Fruit fly (Drosophila melanogaster): Measurements from ENCODE around the gene CG33644.

Gene CG33644

dm6 chr2L:13509533-13510240, 22.2 kb upstream of the CG33644 start:
- TF ChIP-seq CG1832 (GFP tag; optimal IDR thresholded peaks at IDR 0.05) (peak; percentile 11), HmgD (GFP tag; optimal IDR thresholded peaks at IDR 0.05) (no peak), Trl (optimal IDR thresholded peaks at IDR 0.05) (no peak), Trl (GFP tag; optimal IDR thresholded peaks at IDR 0.05) (no peak), cwo (GFP tag; optimal IDR thresholded peaks at IDR 0.05) (no peak), schlank (tag; optimal IDR thresholded peaks at IDR 0.05) (no peak), CG3281 (GFP tag; optimal IDR thresholded peaks at IDR 0.05) (no peak), insv (GFP tag; optimal IDR thresholded peaks at IDR 0.05) (no peak), jigr1 (GFP tag; IDR thresholded peaks at IDR 0.05) (no peak), dmrt11E (tag; optimal IDR thresholded peaks at IDR 0.05) (no peak), Pdp1 (GFP tag; optimal IDR thresholded peaks at IDR 0.05) (peak in 1 of 2 experiments; percentile 15), Med (GFP tag) (peak; percentile 60), CG4424 (GFP tag; optimal IDR thresholded peaks at IDR 0.05) (no peak), pan (optimal IDR thresholded peaks at IDR 0.05) (no peak), pan (GFP tag; optimal IDR thresholded peaks at IDR 0.05 in 1 of 2, IDR thresholded peaks at IDR 0.05 in 1 of 2) (no peak), CG17802 (tag; optimal IDR thresholded peaks at IDR 0.05) (no peak), sd (tag; optimal IDR thresholded peaks at IDR 0.05) (no peak), B-H2 (GFP tag; optimal IDR thresholded peaks at IDR 0.05) (no peak), Ada2b (GFP tag; IDR thresholded peaks at IDR 0.05) (no peak), Ravus (GFP tag; IDR thresholded peaks at IDR 0.05) (no peak), Neu2 (GFP tag; optimal IDR thresholded peaks at IDR 0.05; ENCODE audit: borderline replicate concordance) (no peak), Ets65A (GFP tag) (peak; percentile 66), CG17361 (GFP tag; IDR thresholded peaks at IDR 0.05) (no peak), zen2 (GFP tag; IDR thresholded peaks at IDR 0.05; ENCODE audit: partially characterized antibody) (no peak), unpg (GFP tag; optimal IDR thresholded peaks at IDR 0.05) (no peak), sens-2 (GFP tag; IDR thresholded peaks at IDR 0.05) (no peak), chinmo (GFP tag; IDR thresholded peaks at IDR 0.05; ENCODE audit: partially characterized antibody) (0 out of 4 replicates have a peak, but pooled peaks have one; percentile 13), dysf (GFP tag; IDR thresholded peaks at IDR 0.05) (0 out of 3 replicates have a peak, but pooled peaks have one; percentile 15), grau (tag; optimal IDR thresholded peaks at IDR 0.05) (no peak), knrl (GFP tag; IDR thresholded peaks at IDR 0.05; ENCODE audit: partially characterized antibody) (0 out of 3 replicates have a peak, but pooled peaks have one; percentile 18), C15 (GFP tag; IDR thresholded peaks at IDR 0.05) (no peak), CG4328 (GFP tag; optimal IDR thresholded peaks at IDR 0.05) (no peak), Sox100B (GFP tag; optimal IDR thresholded peaks at IDR 0.05) (no peak), mld (GFP tag; IDR thresholded peaks at IDR 0.05; ENCODE audit: partially characterized antibody) (0 out of 3 replicates have a peak, but pooled peaks have one; percentile 45)

- TF ChIP-seq row (GFP tag; IDR thresholded peaks at IDR 0.05) (peak; percentile 47; the same call in 2 of the 3 replicates), CG1792 (GFP tag; optimal IDR thresholded peaks at IDR 0.05) (no peak), CG2199 (GFP tag; IDR thresholded peaks at IDR 0.05) (no peak), NfI (GFP tag; optimal IDR thresholded peaks at IDR 0.05) (no peak), CG31365 (tag; optimal IDR thresholded peaks at IDR 0.05) (no peak), mam (GFP tag; optimal IDR thresholded peaks at IDR 0.05) (no peak), shn (GFP tag; optimal IDR thresholded peaks at IDR 0.05) (no peak), Doc3 (GFP tag; IDR thresholded peaks at IDR 0.05; ENCODE audit: partially characterized antibody) (no peak), CG6791 (GFP tag; IDR thresholded peaks at IDR 0.05; ENCODE audit: partially characterized antibody) (no peak), Fer1 (GFP tag; optimal IDR thresholded peaks at IDR 0.05) (no peak), CoRest (tag; optimal IDR thresholded peaks at IDR 0.05) (no peak), grn (GFP tag; optimal IDR thresholded peaks at IDR 0.05) (peak; percentile 92), dpn (GFP tag; optimal IDR thresholded peaks at IDR 0.05) (no peak), CG13424 (tag; optimal IDR thresholded peaks at IDR 0.05) (no peak), lmd (GFP tag; IDR thresholded peaks at IDR 0.05) (no peak)
Measured at dm6 chr2L:13510870-13511867, 20.7 kb upstream of the CG33644 start.

Measured in whole organism, embryonic.